Worm (Caenorhabditis elegans): Measurements from ENCODE around the gene nas-29.

DNA sequence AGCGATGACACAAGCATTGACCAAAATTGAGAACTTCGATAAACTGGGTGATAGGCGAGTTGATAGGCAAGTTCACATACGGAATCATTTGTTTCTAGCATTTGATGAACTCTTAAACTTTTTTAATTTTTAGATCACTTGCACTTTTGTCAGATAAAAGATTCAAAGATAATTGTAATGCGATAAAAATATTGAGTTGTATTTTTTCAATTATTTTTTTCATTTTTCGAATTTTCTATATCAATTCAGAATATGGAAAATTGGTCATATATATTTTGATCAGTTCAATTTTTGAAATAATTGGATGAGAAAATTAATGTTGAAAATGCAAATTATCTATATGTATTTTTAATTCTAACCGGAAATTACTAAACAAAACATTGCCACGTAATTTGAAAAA is 24.9 kb upstream of the nas-29 start, which contains the start of gene srb-3:
- TF ChIP-seq nhr-11 (tag; optimal IDR thresholded peaks at IDR 0.05) (no peak), sma-9 (GFP tag; optimal IDR thresholded peaks at IDR 0.05) (no peak), sma-9 (tag; optimal IDR thresholded peaks at IDR 0.05) (no peak), lin-39 (tag; optimal IDR thresholded peaks at IDR 0.05) (no peak), ztf-1 (GFP tag; conservative IDR thresholded peaks at IDR 0.05) (no peak), skn-1 (tag; optimal IDR thresholded peaks at IDR 0.05) (no peak), nhr-77 (tag; optimal IDR thresholded peaks at IDR 0.05) (no peak)
